Fruit fly (Drosophila melanogaster) S2 (cell line): Measurements from ENCODE around the gene bnl.
A peak's percentile ranks its signal among the peaks of the same experiment; 100 is the strongest.

Experiments
- CG8478 ChIP-seq: fragments of >200 bp; optimal IDR thresholded peaks from 2 replicates; lab custom pipeline; 2018
- CTCF ChIP-seq, 2 experiments: fragments of >200 bp; optimal IDR thresholded peaks; 2 replicates each; lab custom pipeline; 2018

The bnl gene

DNA sequence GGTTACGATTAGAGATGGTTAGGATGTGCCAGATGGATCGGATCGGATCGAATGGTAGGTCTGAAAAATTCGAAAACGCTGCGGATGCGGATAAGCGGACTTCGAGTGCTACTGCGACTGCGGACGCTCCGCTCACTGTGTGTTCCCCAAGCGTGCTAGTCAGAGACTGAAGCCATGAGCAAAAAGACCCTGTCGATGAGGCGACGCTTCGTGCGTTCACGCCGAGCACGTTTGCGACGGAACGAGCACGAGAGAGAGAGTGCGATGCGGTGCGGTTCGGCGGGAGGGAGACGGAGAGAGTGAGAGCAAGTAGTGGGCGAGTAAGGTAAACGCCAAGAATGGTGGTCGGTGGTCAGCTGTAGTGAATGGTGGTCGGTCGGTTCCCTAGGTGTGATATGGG is at the start of gene bnl:
TSS of gene bnl (minus strand) at position 131 of the 400 bp plus-strand sequence.
- TF ChIP-seq CTCF (optimal IDR thresholded peaks at IDR 0.05; lab: Kevin White, UChicago) (peak; percentile 9 to 15), CG8478 (lab: Kevin White, UChicago) (no peak)

- TF ChIP-seq CTCF (optimal IDR thresholded peaks at IDR 0.05; lab: Kevin White, UChicago) = no peak
- no peak for TF ChIP-seq CG8478 (lab: Kevin White, UChicago)
Observed at dm6 chr3R:19880431-19880939, 43.9 kb upstream of the bnl start.

DNA sequence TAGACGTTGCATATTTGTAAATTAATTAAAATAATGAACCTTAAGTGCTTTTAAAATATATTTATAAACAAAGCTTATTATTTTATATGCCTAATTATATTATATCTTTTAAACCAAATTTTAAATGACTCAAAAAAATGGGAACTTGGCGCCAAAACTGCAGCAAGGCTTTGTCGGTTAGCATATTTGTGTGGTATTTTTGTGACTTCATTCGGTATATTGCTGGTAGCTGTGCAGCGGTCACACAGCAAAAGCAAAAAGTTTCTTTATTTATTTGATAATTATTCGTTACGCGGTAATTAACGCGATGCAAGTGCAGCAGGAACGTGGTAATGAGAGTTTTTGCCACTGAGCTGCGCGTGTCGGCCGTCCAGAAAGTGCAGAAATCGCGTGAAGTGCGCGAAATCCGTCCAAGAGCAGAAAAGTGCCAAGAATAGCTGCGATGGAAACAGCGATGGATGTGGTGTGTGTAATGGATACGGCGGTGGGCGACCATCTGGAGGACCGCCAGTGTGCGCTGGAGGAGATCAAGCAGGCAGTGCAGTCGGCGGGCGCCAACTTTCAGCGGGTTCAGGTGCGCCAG is 42.9 kb upstream of the bnl start, which contains the start of gene Ask1:
TSS of gene Ask1 (plus strand) at position 250 of the 583 bp plus-strand sequence.
- TF ChIP-seq CG8478 (lab: Kevin White, UChicago) (no peak), CTCF (optimal IDR thresholded peaks at IDR 0.05; lab: Kevin White, UChicago) (no peak)

DNA sequence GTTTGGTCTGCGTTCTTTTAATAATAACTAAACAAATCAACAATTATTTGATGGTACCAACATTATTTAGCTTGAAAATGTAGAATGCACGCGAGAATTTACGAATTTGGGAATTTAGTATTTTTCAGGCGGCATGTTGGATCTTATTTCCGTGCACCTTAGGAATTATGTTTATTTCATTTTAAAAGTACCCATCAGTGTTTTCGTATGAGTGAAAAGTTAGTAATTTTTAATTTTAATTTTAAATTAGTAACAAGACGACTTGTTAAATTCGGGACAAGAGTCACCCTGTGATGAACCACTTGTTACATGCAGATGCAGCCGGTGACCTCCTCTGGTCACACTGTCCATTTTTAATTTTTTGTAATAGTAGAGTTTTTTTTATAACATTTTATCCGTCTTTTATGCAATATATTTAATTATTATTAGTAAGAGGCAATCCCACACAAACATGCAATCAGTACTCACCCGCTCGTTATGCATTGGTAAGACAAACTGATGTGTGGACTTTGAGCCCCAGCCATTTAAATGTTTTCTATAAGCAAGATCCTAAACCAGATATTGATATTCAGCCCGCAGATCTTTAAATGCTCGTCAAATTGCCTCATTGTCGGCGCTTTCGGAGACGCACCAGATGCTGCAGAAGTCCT is 40.9 kb upstream of the bnl start, which contains the start of the genes CG17186 and Arc42:
TSS of gene CG17186 (minus strand) at position 88 of the 650 bp plus-strand sequence.
TSS of gene Arc42 (plus strand) at position 311 of the 650 bp plus-strand sequence.
- TF ChIP-seq CG8478 (lab: Kevin White, UChicago) (no peak), CTCF (optimal IDR thresholded peaks at IDR 0.05; lab: Kevin White, UChicago) (no peak)

dm6 chr3R:19875118-19875887 is 38.7 kb upstream of the bnl start, which contains the start of gene Mrp5:
Gene Mrp5, minus strand, starts transcription at chr3R:19875678.
- TF ChIP-seq CG8478 (lab: Kevin White, UChicago) (no peak), CTCF (optimal IDR thresholded peaks at IDR 0.05; lab: Kevin White, UChicago) (no peak)

DNA sequence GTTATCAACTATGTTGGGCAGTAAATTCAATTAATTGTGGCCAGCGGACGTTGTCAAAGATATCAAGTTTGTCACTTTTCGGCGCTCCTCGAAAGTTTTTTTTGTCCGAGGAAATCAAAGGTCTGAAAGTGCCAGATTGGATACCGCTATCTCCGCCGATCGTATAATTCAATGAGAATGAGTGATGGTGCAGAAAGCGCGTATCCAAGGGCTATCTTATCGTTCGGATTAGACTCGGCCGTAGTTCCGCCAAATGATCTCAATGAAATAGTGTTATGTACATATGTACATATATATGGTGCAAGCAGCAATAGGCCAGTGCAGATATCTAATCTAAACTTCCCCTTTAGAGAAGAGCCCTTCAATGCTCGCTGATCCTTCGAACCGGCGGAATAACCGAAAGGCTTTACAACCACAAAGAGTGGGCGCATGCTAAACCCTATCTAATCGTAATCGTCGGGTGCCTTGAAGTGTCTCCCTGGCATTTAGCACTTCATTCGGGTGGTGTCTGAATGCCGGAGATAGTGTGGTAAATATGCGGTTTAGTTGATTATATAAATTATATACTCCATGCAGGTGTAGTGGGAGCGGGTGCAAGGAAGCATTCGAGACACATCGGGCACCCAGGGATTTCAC is 36.6 kb upstream of the bnl start:
- TF ChIP-seq CTCF (optimal IDR thresholded peaks at IDR 0.05; lab: Kevin White, UChicago) = no peak
- no peak for TF ChIP-seq CG8478 (lab: Kevin White, UChicago)

DNA sequence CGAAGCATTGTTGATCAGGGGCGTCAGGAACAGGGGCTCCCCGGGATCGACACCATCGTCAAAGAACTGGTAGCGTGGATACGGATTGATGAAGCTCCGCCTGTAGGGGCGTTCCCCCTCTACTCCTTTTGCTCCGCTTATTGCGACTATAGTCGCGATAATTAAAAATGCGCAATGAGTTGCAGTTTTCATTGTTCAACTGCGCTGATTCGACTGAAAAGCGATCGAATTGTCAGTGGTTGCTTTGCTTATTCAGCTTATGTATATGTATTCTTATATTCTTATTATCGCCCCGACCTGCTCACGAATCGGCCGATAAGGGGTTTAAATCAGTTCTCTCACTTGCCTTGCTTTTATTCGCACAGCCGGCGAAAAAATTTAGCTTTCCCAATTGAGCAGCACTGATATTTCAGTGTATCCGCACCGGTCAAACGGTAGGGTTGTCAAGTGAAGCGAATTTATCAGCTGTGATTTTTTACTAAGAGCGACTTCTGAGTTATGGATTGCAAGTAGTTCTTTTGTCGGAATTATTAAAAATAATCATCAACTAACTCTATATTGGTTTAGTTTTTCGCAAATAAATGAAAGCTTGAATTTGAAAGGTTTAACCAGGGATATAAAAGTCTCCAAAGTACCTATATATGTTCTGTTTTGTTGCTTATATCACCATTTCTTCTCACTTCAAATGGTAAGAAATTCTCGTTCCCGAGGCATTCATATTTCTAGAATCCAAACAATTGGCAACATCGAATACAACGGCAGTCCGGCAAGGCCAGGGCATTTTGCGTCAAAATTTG is 27.6 kb upstream of the bnl start, which contains the start of the genes CG4572 and CG4686:
TSS of gene CG4572 (minus strand) at position 415 of the 797 bp plus-strand sequence.
TSS of gene CG4686 (plus strand) at position 518 of the 797 bp plus-strand sequence.
- TF ChIP-seq CTCF (optimal IDR thresholded peaks at IDR 0.05; lab: Kevin White, UChicago) = no peak
- no peak for TF ChIP-seq CG8478 (lab: Kevin White, UChicago)

dm6 chr3R:19860996-19861719 is 24.5 kb upstream of the bnl start, which contains the start of the genes Ire1 and Mrm2:
Gene Ire1, minus strand, starts transcription at chr3R:19861291.
Gene Mrm2, plus strand, starts transcription at chr3R:19861610.
- peak; percentile 8 to 31 for TF ChIP-seq CTCF (optimal IDR thresholded peaks at IDR 0.05; lab: Kevin White, UChicago)
- no peak for TF ChIP-seq CG8478 (lab: Kevin White, UChicago)

dm6 chr3R:19859370-19860033 is 22.9 kb upstream of the bnl start:
- no peak for TF ChIP-seq CTCF (optimal IDR thresholded peaks at IDR 0.05; lab: Kevin White, UChicago)
- TF ChIP-seq CG8478 (lab: Kevin White, UChicago) = no peak

dm6 chr3R:19858944-19859343 is 22.3 kb upstream of the bnl start:
- TF ChIP-seq CG8478 (lab: Kevin White, UChicago) (no peak), CTCF (optimal IDR thresholded peaks at IDR 0.05; lab: Kevin White, UChicago) (no peak)

DNA sequence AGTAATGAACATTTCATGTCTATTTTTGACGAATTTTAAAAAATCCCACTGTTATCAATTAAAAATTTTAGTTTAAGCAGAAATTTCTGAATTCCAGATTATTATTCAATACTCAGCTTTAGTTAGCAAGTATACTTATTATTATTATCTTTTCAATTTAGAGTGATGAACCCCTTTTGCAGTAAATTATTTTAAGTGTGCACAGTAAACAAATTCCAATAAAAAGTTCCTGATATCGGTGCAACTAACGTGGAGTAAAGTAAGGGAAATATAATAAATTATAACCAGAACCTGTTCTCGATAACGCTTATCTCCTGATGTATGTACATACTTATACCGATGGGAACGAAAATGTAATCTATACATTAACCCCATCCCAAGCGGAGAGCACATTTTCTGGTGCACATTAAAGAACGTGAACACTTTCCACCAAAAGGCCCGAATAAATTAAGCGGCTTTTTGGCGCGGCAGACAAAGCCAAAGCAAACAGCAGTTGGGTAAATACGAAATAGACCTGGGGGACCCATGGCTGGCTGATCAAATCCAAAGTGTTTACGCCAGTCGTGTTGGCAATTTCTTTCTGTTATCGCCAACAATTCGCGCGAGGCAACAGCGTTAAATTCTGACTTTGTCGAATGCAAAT is 21.5 kb upstream of the bnl start:
- TF ChIP-seq CG8478 (lab: Kevin White, UChicago) (no peak), CTCF (optimal IDR thresholded peaks at IDR 0.05; lab: Kevin White, UChicago) (no peak)
